Fruit fly (Drosophila melanogaster) whole organism, embryonic: ENCODE results near the gene Sld5.

ENCODE experiments used
- Abd-B ChIP-seq: fragments of 200-800 bp; sonication (Bioruptor generic); optimal IDR thresholded peaks from 2 replicates; lab custom pipeline; 2018; ENCODE audit warnings: missing biosample characterization, mild to moderate bottlenecking, missing genetic modification characterization, moderate library complexity
- Blimp-1 ChIP-seq: fragments of 200-800 bp; sonication (Bioruptor generic); optimal IDR thresholded peaks from 3 replicates; lab custom pipeline; 2018; ENCODE audit warnings: missing biosample characterization, missing genetic modification characterization, mild to moderate bottlenecking, moderate library complexity, missing genetic modification reagents
- CG11696 ChIP-seq: fragments of 200-800 bp; sonication (Bioruptor generic); IDR thresholded peaks from 2 replicates; pipeline ENCODE4 v1.3.6; 2022; ENCODE audit warnings: missing biosample characterization, missing genetic modification characterization
- CG13287 ChIP-seq: fragments of 200-800 bp; sonication (Bioruptor generic); IDR thresholded peaks from 2 replicates; pipeline ENCODE4 v1.3.6; 2022; ENCODE audit warnings: missing biosample characterization, missing genetic modification characterization; ENCODE audit not compliant: partially characterized antibody
- CG13775 ChIP-seq: fragments of 200-800 bp; sonication (Bioruptor generic); optimal IDR thresholded peaks from 3 replicates; lab custom pipeline; 2017; ENCODE audit warnings: missing biosample characterization, mild to moderate bottlenecking, missing genetic modification characterization
- CG14710 ChIP-seq: fragments of 200-800 bp; sonication (Bioruptor generic); optimal IDR thresholded peaks from 3 replicates; lab custom pipeline; 2019; ENCODE audit warnings: missing biosample characterization, mild to moderate bottlenecking, missing genetic modification characterization, moderate library complexity
- CG17829 ChIP-seq: fragments of 200-800 bp; optimal IDR thresholded peaks from 2 replicates; lab custom pipeline; 2019; ENCODE audit warnings: missing biosample characterization, mild to moderate bottlenecking, missing genetic modification characterization, moderate library complexity
- CG2120 ChIP-seq: fragments of 200-800 bp; sonication (Bioruptor generic); optimal IDR thresholded peaks from 3 replicates; lab custom pipeline; 2016; ENCODE audit warnings: missing biosample characterization, missing genetic modification characterization
- CG31224 ChIP-seq: fragments of 200-800 bp; sonication (Bioruptor generic); IDR thresholded peaks from 2 replicates; pipeline ENCODE4 v1.3.6; 2022; ENCODE audit warnings: missing biosample characterization, missing genetic modification characterization
- CG33557 ChIP-seq: fragments of 200-800 bp; sonication (Bioruptor generic); optimal IDR thresholded peaks from 2 replicates; lab custom pipeline; 2019; ENCODE audit warnings: missing biosample characterization, mild to moderate bottlenecking, missing genetic modification characterization, moderate library complexity
- CG34376 ChIP-seq: fragments of 200-800 bp; sonication (Bioruptor generic); optimal IDR thresholded peaks from 2 replicates; lab custom pipeline; 2018; ENCODE audit warnings: missing biosample characterization, mild to moderate bottlenecking, missing genetic modification characterization
- CG34422 ChIP-seq: fragments of 200-800 bp; sonication (Bioruptor generic); IDR thresholded peaks from 3 replicates; pipeline ENCODE4 v1.3.6; 2022; ENCODE audit warnings: missing biosample characterization, missing genetic modification characterization
- CG6272 ChIP-seq: fragments of 200-800 bp; sonication (Bioruptor generic); IDR thresholded peaks from 2 replicates; pipeline ENCODE4 v1.3.6; 2022; ENCODE audit warnings: missing biosample characterization, missing genetic modification characterization
- CG6813 ChIP-seq: fragments of 200-800 bp; sonication (Bioruptor generic); optimal IDR thresholded peaks from 2 replicates; lab custom pipeline; 2017; ENCODE audit warnings: missing biosample characterization, missing genetic modification characterization, mild to moderate bottlenecking, moderate library complexity, missing genetic modification reagents
- CG6854 ChIP-seq: fragments of 200-800 bp; sonication (Bioruptor generic); optimal IDR thresholded peaks from 3 replicates; lab custom pipeline; 2017; ENCODE audit warnings: missing biosample characterization, mild to moderate bottlenecking, missing genetic modification characterization
- CG7839 ChIP-seq: fragments of 200-800 bp; sonication (Bioruptor generic); optimal IDR thresholded peaks from 3 replicates; lab custom pipeline; 2018; ENCODE audit warnings: missing biosample characterization, mild to moderate bottlenecking, missing genetic modification characterization, moderate library complexity
- CG8388 ChIP-seq: fragments of 200-800 bp; sonication (Bioruptor generic); optimal IDR thresholded peaks from 2 replicates; lab custom pipeline; 2019; ENCODE audit warnings: missing biosample characterization, mild to moderate bottlenecking, missing genetic modification characterization, moderate library complexity
- CG9215 ChIP-seq: fragments of 200-800 bp; sonication (Bioruptor generic); IDR thresholded peaks from 2 replicates; pipeline ENCODE4 v1.3.6; 2022; ENCODE audit warnings: missing biosample characterization, missing genetic modification characterization
- CHES-1-like ChIP-seq: fragments of 200-800 bp; sonication (Bioruptor generic); optimal IDR thresholded peaks from 2 replicates; lab custom pipeline; 2016; ENCODE audit warnings: missing biosample characterization, missing genetic modification characterization
- D19B ChIP-seq: fragments of 200-800 bp; sonication (Bioruptor generic); optimal IDR thresholded peaks from 2 replicates; lab custom pipeline; 2017; ENCODE audit warnings: missing biosample characterization, mild to moderate bottlenecking, missing genetic modification characterization
- Dbx ChIP-seq: fragments of 200-800 bp; sonication (Bioruptor generic); IDR thresholded peaks from 3 replicates; pipeline ENCODE4 v1.3.6; 2022; ENCODE audit warnings: missing biosample characterization, missing genetic modification characterization
- Dp ChIP-seq: fragments of 200-800 bp; sonication (Bioruptor generic); optimal IDR thresholded peaks from 2 replicates; lab custom pipeline; 2018; ENCODE audit warnings: missing biosample characterization, mild to moderate bottlenecking, missing genetic modification characterization, moderate library complexity
- Dref ChIP-seq: fragments of 200-800 bp; sonication (Bioruptor generic); IDR thresholded peaks from 2 replicates; pipeline ENCODE4 v1.3.6; 2022; ENCODE audit warnings: missing biosample characterization, missing genetic modification characterization
- Eip74EF ChIP-seq, 2 experiments: fragments of 200-800 bp in 1 of 2; fragments of >200 bp in 1 of 2; sonication (Bioruptor generic) in 1 of 2; optimal IDR thresholded peaks; 2 replicates each; lab custom pipeline; 2017 to 2019; ENCODE audit warnings: missing biosample characterization in 2 of 2, missing genetic modification characterization in 2 of 2, mild to moderate bottlenecking in 1 of 2, moderate library complexity in 1 of 2
- Fer1 ChIP-seq: fragments of 200-800 bp; sonication (Bioruptor generic); optimal IDR thresholded peaks from 2 replicates; lab custom pipeline; 2017; ENCODE audit warnings: missing biosample characterization, mild to moderate bottlenecking, missing genetic modification characterization
- HLH54F ChIP-seq: fragments of 200-800 bp; sonication (Bioruptor generic); optimal IDR thresholded peaks from 3 replicates; lab custom pipeline; 2016; ENCODE audit warnings: missing biosample characterization, missing genetic modification characterization
- Myb ChIP-seq: fragments of 200-800 bp; sonication (Bioruptor generic); optimal IDR thresholded peaks from 2 replicates; lab custom pipeline; 2016; ENCODE audit warnings: missing biosample characterization, missing genetic modification characterization
- NC2β ChIP-seq: fragments of 200-800 bp; sonication (Bioruptor generic); optimal IDR thresholded peaks from 2 replicates; lab custom pipeline; 2016; ENCODE audit warnings: missing biosample characterization, missing genetic modification characterization
- NFAT ChIP-seq: fragments of 200-800 bp; sonication (Bioruptor generic); IDR thresholded peaks from 2 replicates; pipeline ENCODE4 v1.3.6; 2022; ENCODE audit warnings: missing biosample characterization, missing genetic modification characterization
- Pdp1 ChIP-seq, 2 experiments: fragments of 200-800 bp; sonication (Bioruptor generic); optimal IDR thresholded peaks; 3 replicates each; lab custom pipeline; 2016; ENCODE audit warnings: missing biosample characterization in 2 of 2, missing genetic modification characterization in 2 of 2, mild to moderate bottlenecking in 1 of 2, moderate library complexity in 1 of 2
- Scr ChIP-seq: fragments of 200-800 bp; sonication (Bioruptor generic); IDR thresholded peaks from 2 replicates; pipeline ENCODE4 v1.3.6; 2022; ENCODE audit warnings: missing biosample characterization, missing genetic modification characterization; ENCODE audit not compliant: partially characterized antibody
- TFAM ChIP-seq: fragments of 200-800 bp; sonication (Bioruptor generic); optimal IDR thresholded peaks from 2 replicates; lab custom pipeline; 2017; ENCODE audit warnings: missing biosample characterization, missing genetic modification characterization, inconsistent platforms
- amos ChIP-seq: fragments of 200-800 bp; sonication (Bioruptor generic); IDR thresholded peaks from 2 replicates; pipeline ENCODE4 v1.3.6; 2022; ENCODE audit warnings: missing biosample characterization, missing genetic modification characterization; ENCODE audit not compliant: partially characterized antibody
- bigmax ChIP-seq: fragments of 200-800 bp; sonication (Bioruptor generic); optimal IDR thresholded peaks from 2 replicates; lab custom pipeline; 2018; ENCODE audit warnings: missing biosample characterization, mild to moderate bottlenecking, missing genetic modification characterization
- caup ChIP-seq: fragments of 200-800 bp; sonication (Bioruptor generic); optimal IDR thresholded peaks from 3 replicates; lab custom pipeline; 2017; ENCODE audit warnings: missing biosample characterization, mild to moderate bottlenecking, missing genetic modification characterization, moderate library complexity; ENCODE audit not compliant: severe bottlenecking
- chm ChIP-seq: fragments of 200-800 bp; sonication (Bioruptor generic); IDR thresholded peaks from 2 replicates; pipeline ENCODE4 v1.3.6; 2022; ENCODE audit warnings: missing biosample characterization, missing genetic modification characterization
- ci ChIP-seq: fragments of 200-800 bp; sonication (Bioruptor generic); IDR thresholded peaks from 3 replicates; pipeline ENCODE4 v1.3.6; 2022; ENCODE audit warnings: missing biosample characterization, missing genetic modification characterization
- da ChIP-seq: fragments of 200-800 bp; sonication (Bioruptor generic); optimal IDR thresholded peaks from 2 replicates; lab custom pipeline; 2016; ENCODE audit warnings: missing biosample characterization, missing genetic modification characterization
- dm ChIP-seq: fragments of 200-800 bp; sonication (Bioruptor generic); optimal IDR thresholded peaks from 3 replicates; lab custom pipeline; 2016; ENCODE audit warnings: missing biosample characterization, missing genetic modification characterization
- dpn ChIP-seq, 2 experiments: fragments of 200-800 bp; sonication (Bioruptor generic); optimal IDR thresholded peaks; 3 replicates each; lab custom pipeline; 2016; ENCODE audit warnings: missing biosample characterization in 2 of 2, missing genetic modification characterization in 2 of 2
- dysf ChIP-seq: fragments of 200-800 bp; sonication (Bioruptor generic); IDR thresholded peaks from 3 replicates; pipeline ENCODE4 v1.3.6; 2022; ENCODE audit warnings: missing biosample characterization, missing genetic modification characterization
- gcm2 ChIP-seq: fragments of 200-800 bp; sonication (Bioruptor generic); optimal IDR thresholded peaks from 2 replicates; lab custom pipeline; 2016; ENCODE audit warnings: missing biosample characterization, missing genetic modification characterization
- gro ChIP-seq: fragments of 200-800 bp; sonication (Bioruptor generic); optimal IDR thresholded peaks from 2 replicates; lab custom pipeline; 2016; ENCODE audit warnings: missing biosample characterization, missing genetic modification characterization
- her ChIP-seq: fragments of 200-800 bp; sonication (Bioruptor generic); optimal IDR thresholded peaks from 2 replicates; lab custom pipeline; 2016; ENCODE audit warnings: missing biosample characterization, missing genetic modification characterization
- hkb ChIP-seq, 2 experiments: fragments of 200-800 bp in 1 of 2; fragments of >200 bp in 1 of 2; sonication (Bioruptor generic) in 1 of 2; IDR thresholded peaks in 1 of 2; optimal IDR thresholded peaks in 1 of 2; 2 replicates each; pipeline versions ENCODE4 v1.3.6 to Lab custom; 2017 to 2022; ENCODE audit warnings: missing biosample characterization in 1 of 2, missing genetic modification characterization in 1 of 2
- hth ChIP-seq: fragments of >200 bp; optimal IDR thresholded peaks from 2 replicates; lab custom pipeline; 2017; ENCODE audit warnings: inconsistent platforms
- pita ChIP-seq: fragments of 200-800 bp; sonication (Bioruptor generic); optimal IDR thresholded peaks from 2 replicates; lab custom pipeline; 2017; ENCODE audit warnings: missing biosample characterization, mild to moderate bottlenecking, missing genetic modification characterization
- row ChIP-seq: fragments of 200-800 bp; sonication (Bioruptor generic); IDR thresholded peaks from 3 replicates; pipeline ENCODE4 v1.3.6; 2022; ENCODE audit warnings: missing biosample characterization, missing genetic modification characterization
- slp2 ChIP-seq: fragments of 200-800 bp; sonication (Bioruptor generic); optimal IDR thresholded peaks from 2 replicates; lab custom pipeline; 2016; ENCODE audit warnings: missing biosample characterization, missing genetic modification characterization
- trem ChIP-seq: fragments of 200-800 bp; optimal IDR thresholded peaks from 3 replicates; lab custom pipeline; 2019; ENCODE audit warnings: missing biosample characterization, mild to moderate bottlenecking, missing genetic modification characterization, moderate library complexity

Sld5 gene

dm6 chr3R:26056381-26056780 lies at the start of gene Sld5, which contains the start of gene CG14543:
Gene Sld5, minus strand, starts transcription at chr3R:26056547.
Gene CG14543, plus strand, starts transcription at chr3R:26056630.
- peak; percentile 27; the same call in 1 of the 2 replicates for TF ChIP-seq amos
- peak; percentile 33 for TF ChIP-seq CG2120 (GFP tag; lab: Kevin White, UChicago)
- TF ChIP-seq CHES-1-like (GFP tag; lab: Kevin White, UChicago) = peak; percentile 58
- no peak for TF ChIP-seq Abd-B
- no peak for TF ChIP-seq gcm2 (GFP tag; lab: Kevin White, UChicago)
- no peak for TF ChIP-seq CG31224 (GFP tag; lab: Robert Waterston, UW)
- TF ChIP-seq CG33557 = no peak
- no peak for TF ChIP-seq Blimp-1 (GFP tag; lab: Kevin White, UChicago)
- TF ChIP-seq bigmax (GFP tag; lab: Kevin White, UChicago) = peak; percentile 35
- TF ChIP-seq dysf (GFP tag; lab: Robert Waterston, UW) = peak; percentile 54; the same call in 2 of the 3 replicates
- TF ChIP-seq Eip74EF (GFP tag; optimal IDR thresholded peaks at IDR 0.05; lab: Kevin White, UChicago) = no peak
- peak; percentile 1 for TF ChIP-seq HLH54F
- TF ChIP-seq Scr (GFP tag; lab: Robert Waterston, UW) = 0 out of 2 replicates have a peak, but pooled peaks have one; percentile 13
- TF ChIP-seq gro (GFP tag; lab: Kevin White, UChicago) = peak; percentile 80
- peak; percentile 18 to 20 for TF ChIP-seq dpn (GFP tag; optimal IDR thresholded peaks at IDR 0.05; lab: Kevin White, UChicago)
- TF ChIP-seq hth (lab: Kevin White, UChicago) = no peak
- peak; percentile 13 for TF ChIP-seq CG14710
- 0 out of 2 replicates have a peak, but pooled peaks have one; percentile 7 for TF ChIP-seq NFAT (GFP tag; lab: Robert Waterston, UW)
- no peak for TF ChIP-seq ci
- no peak for TF ChIP-seq pita (GFP tag; lab: Kevin White, UChicago)
- no peak for TF ChIP-seq CG11696 (GFP tag; lab: Robert Waterston, UW)
- TF ChIP-seq Dp (GFP tag; lab: Kevin White, UChicago) = peak; percentile 67
- no peak for TF ChIP-seq CG8388 (GFP tag; lab: Kevin White, UChicago)
- TF ChIP-seq caup (GFP tag; lab: Kevin White, UChicago) = peak; percentile 36
- no peak for TF ChIP-seq hkb (optimal IDR thresholded peaks at IDR 0.05; lab: Kevin White, UChicago)
- TF ChIP-seq hkb (GFP tag; IDR thresholded peaks at IDR 0.05; lab: Robert Waterston, UW) = no peak
- peak; percentile 1 for TF ChIP-seq CG6813
- no peak for TF ChIP-seq chm (GFP tag; lab: Robert Waterston, UW)
- no peak for TF ChIP-seq CG34422
- 0 out of 3 replicates have a peak, but pooled peaks have one; percentile 18 for TF ChIP-seq row (GFP tag; lab: Robert Waterston, UW)
- TF ChIP-seq TFAM = no peak
- TF ChIP-seq CG7839 (tag; lab: Kevin White, UChicago) = no peak
- peak; percentile 7 for TF ChIP-seq trem (tag; lab: Kevin White, UChicago)
- peak; percentile 45 for TF ChIP-seq NC2β (GFP tag; lab: Kevin White, UChicago)
- peak; percentile 73 for TF ChIP-seq Dref (GFP tag; lab: Robert Waterston, UW)
- TF ChIP-seq Fer1 (GFP tag; lab: Kevin White, UChicago) = no peak
- TF ChIP-seq CG6854 (GFP tag; lab: Kevin White, UChicago) = no peak
- TF ChIP-seq CG13775 (GFP tag; lab: Kevin White, UChicago) = no peak
- TF ChIP-seq Pdp1 (GFP tag; optimal IDR thresholded peaks at IDR 0.05; lab: Kevin White, UChicago) = peak in 1 of 2 experiments; percentile 17
- no peak for TF ChIP-seq D19B (GFP tag; lab: Kevin White, UChicago)
- TF ChIP-seq dm (GFP tag; lab: Kevin White, UChicago) = peak; percentile 74
- peak; percentile 46; the same call in 1 of the 3 replicates for TF ChIP-seq Dbx (GFP tag; lab: Robert Waterston, UW)
- no peak for TF ChIP-seq CG6272 (GFP tag; lab: Robert Waterston, UW)
- TF ChIP-seq CG17829 (tag; lab: Kevin White, UChicago) = peak; percentile 20
- no peak for TF ChIP-seq slp2 (GFP tag; lab: Kevin White, UChicago)
- TF ChIP-seq her (GFP tag; lab: Kevin White, UChicago) = no peak
- TF ChIP-seq CG9215 (GFP tag; lab: Robert Waterston, UW) = no peak
- no peak for TF ChIP-seq da (GFP tag; lab: Kevin White, UChicago)
- peak; percentile 50; the same call in 1 of the 2 replicates for TF ChIP-seq CG13287 (GFP tag; lab: Robert Waterston, UW)
- no peak for TF ChIP-seq CG34376 (GFP tag; lab: Kevin White, UChicago)
- TF ChIP-seq Myb = peak; percentile 64
